Worm (Caenorhabditis elegans) whole organism, L1 larva: ENCODE data around the gene paqr-3.

Source experiments
- ama-1 ChIP-seq: fragments of 150-350 bp; optimal IDR thresholded peaks from 2 replicates; lab custom pipeline; 2014
- blmp-1 ChIP-seq: fragments of 150-350 bp; optimal IDR thresholded peaks from 2 replicates; lab custom pipeline; 2014; ENCODE audit warnings: missing biosample characterization, missing genetic modification characterization
- ceh-88 ChIP-seq: fragments of 200-800 bp; sonication (Bioruptor generic); IDR thresholded peaks from 2 replicates; pipeline ENCODE4 v1.3.6; 2022; ENCODE audit warnings: missing genetic modification characterization, missing compliant biosample characterization
- efl-1 ChIP-seq, 4 experiments: fragments of 150-350 bp; optimal IDR thresholded peaks in 3 of 4; peaks in 1 of 4; 1 replicate in 1 of 4; 2 replicates in 3 of 4; lab custom pipeline; 2014; ENCODE audit warnings: missing biosample characterization in 2 of 4, missing genetic modification characterization in 2 of 4, missing genetic modification reagents in 2 of 4
- efl-3 ChIP-seq: fragments of 200-800 bp; sonication (Bioruptor generic); optimal IDR thresholded peaks from 2 replicates; lab custom pipeline; 2018; ENCODE audit warnings: mild to moderate bottlenecking, missing genetic modification characterization, missing compliant biosample characterization
- elt-3 ChIP-seq, 6 experiments: fragments of 150-350 bp in 1 of 6; sonication (generic microtip); optimal IDR thresholded peaks; 2 replicates each; lab custom pipeline; 2017 to 2018; ENCODE audit warnings: missing biosample characterization in 6 of 6, missing genetic modification characterization in 6 of 6, inconsistent platforms in 1 of 6
- ets-5 ChIP-seq: fragments of 200-800 bp; sonication (Bioruptor generic); IDR thresholded peaks from 2 replicates; pipeline ENCODE4 v1.3.6; 2022; ENCODE audit warnings: missing genetic modification characterization, missing compliant biosample characterization
- fos-1 ChIP-seq: fragments of 150-350 bp; optimal IDR thresholded peaks from 2 replicates; lab custom pipeline; 2014; ENCODE audit warnings: missing biosample characterization, missing genetic modification characterization
- hlh-4 ChIP-seq: sonication (generic microtip); optimal IDR thresholded peaks from 2 replicates; lab custom pipeline; 2016; ENCODE audit warnings: mild to moderate bottlenecking, missing genetic modification characterization, missing compliant biosample characterization
- hpl-2 ChIP-seq: fragments of 150-350 bp; optimal IDR thresholded peaks from 2 replicates; lab custom pipeline; 2014; ENCODE audit warnings: missing biosample characterization, missing genetic modification reagents, missing genetic modification characterization
- lin-15B ChIP-seq: fragments of 150-350 bp; sonication (generic microtip); optimal IDR thresholded peaks from 3 replicates; lab custom pipeline; 2014; ENCODE audit warnings: missing biosample characterization, missing genetic modification characterization
- mab-9 ChIP-seq: fragments of 200-800 bp; sonication (Bioruptor generic); IDR thresholded peaks from 2 replicates; pipeline ENCODE4 v1.3.6; 2022; ENCODE audit warnings: missing genetic modification reagents, missing genetic modification characterization, missing compliant biosample characterization
- mdl-1 ChIP-seq, 2 experiments: fragments of 150-350 bp; optimal IDR thresholded peaks; 2 replicates each; lab custom pipeline; 2014 to 2017; ENCODE audit warnings: missing biosample characterization in 2 of 2, missing genetic modification characterization in 2 of 2, inconsistent platforms in 1 of 2
- mep-1 ChIP-seq: fragments of 150-350 bp; optimal IDR thresholded peaks from 2 replicates; lab custom pipeline; 2014; ENCODE audit warnings: missing biosample characterization, missing genetic modification characterization
- nhr-11 ChIP-seq: fragments of 150-350 bp; optimal IDR thresholded peaks from 2 replicates; lab custom pipeline; 2014; ENCODE audit warnings: missing biosample characterization, missing genetic modification characterization
- nhr-19 ChIP-seq: fragments of 200-800 bp; sonication (Bioruptor generic); conservative IDR thresholded peaks from 2 replicates; pipeline ENCODE4 v1.3.6; 2022; ENCODE audit warnings: missing genetic modification characterization, missing compliant biosample characterization
- nhr-28 ChIP-seq: fragments of 150-350 bp; optimal IDR thresholded peaks from 2 replicates; lab custom pipeline; 2014; ENCODE audit warnings: missing biosample characterization, missing genetic modification characterization
- nhr-85 ChIP-seq: sonication (generic microtip); peaks from one replicate; lab custom pipeline; 2016; ENCODE audit warnings: missing genetic modification characterization, inconsistent platforms, missing compliant biosample characterization
- nhr-90 ChIP-seq: sonication (generic microtip); optimal IDR thresholded peaks from 2 replicates; lab custom pipeline; 2016; ENCODE audit warnings: mild to moderate bottlenecking, missing genetic modification characterization, missing compliant biosample characterization; ENCODE audit not compliant: poor library complexity
- pag-3 ChIP-seq: sonication (generic microtip); optimal IDR thresholded peaks from 2 replicates; lab custom pipeline; 2017; ENCODE audit warnings: missing genetic modification characterization, mild to moderate bottlenecking, missing compliant biosample characterization, antibody characterized with exemption, borderline replicate concordance; ENCODE audit not compliant: insufficient read depth
- snu-23 ChIP-seq: sonication (generic microtip); optimal IDR thresholded peaks from 2 replicates; lab custom pipeline; 2016; ENCODE audit warnings: missing genetic modification characterization, missing compliant biosample characterization
- sptf-1 ChIP-seq: fragments of 150-350 bp; optimal IDR thresholded peaks from 2 replicates; lab custom pipeline; 2014; ENCODE audit warnings: missing biosample characterization, missing genetic modification characterization
- unc-62 ChIP-seq: fragments of 150-350 bp; optimal IDR thresholded peaks from 2 replicates; lab custom pipeline; 2014; ENCODE audit warnings: missing biosample characterization, missing genetic modification reagents, missing genetic modification characterization
- unc-86 ChIP-seq: sonication (generic microtip); optimal IDR thresholded peaks from 2 replicates; lab custom pipeline; 2016; ENCODE audit warnings: missing genetic modification characterization, missing compliant biosample characterization
- vab-15 ChIP-seq: sonication (generic microtip); optimal IDR thresholded peaks from 2 replicates; lab custom pipeline; 2017; ENCODE audit warnings: missing genotype, mild to moderate bottlenecking, missing genetic modification characterization, missing compliant biosample characterization
- xbp-1 ChIP-seq: sonication (generic microtip); optimal IDR thresholded peaks from 2 replicates; lab custom pipeline; 2016; ENCODE audit warnings: missing genetic modification characterization, missing compliant biosample characterization
- zag-1 ChIP-seq: fragments of 150-350 bp; optimal IDR thresholded peaks from 2 replicates; lab custom pipeline; 2014; ENCODE audit warnings: missing biosample characterization, missing genetic modification characterization
- ztf-11 ChIP-seq, 2 experiments: sonication (generic microtip); optimal IDR thresholded peaks; 2 replicates each; lab custom pipeline; 2016 to 2017; ENCODE audit warnings: missing genetic modification characterization in 2 of 2, missing biosample characterization in 1 of 2, missing compliant biosample characterization in 1 of 2
- ztf-4 ChIP-seq: fragments of 150-350 bp; optimal IDR thresholded peaks from 2 replicates; lab custom pipeline; 2014; ENCODE audit warnings: missing biosample characterization, missing genetic modification characterization

Gene paqr-3

ce11 chrIV:14391268-14391667 lies 7.8 kb upstream of the paqr-3 start:
- no peak for TF ChIP-seq ets-5 (GFP tag; lab: Robert Waterston, UW)
- TF ChIP-seq nhr-90 (tag; lab: Kevin White, UChicago) = no peak
- no peak for TF ChIP-seq mab-9 (GFP tag; lab: Robert Waterston, UW)
- no peak for TF ChIP-seq nhr-11
- no peak for TF ChIP-seq ztf-11 (tag; optimal IDR thresholded peaks at IDR 0.05; lab: Kevin White, UChicago)
- TF ChIP-seq sptf-1 (tag; lab: Kevin White, UChicago) = no peak
- TF ChIP-seq zag-1 = no peak
- no peak for TF ChIP-seq nhr-19 (GFP tag; lab: Robert Waterston, UW)
- TF ChIP-seq, all 84 proteins: peak for 0

DNA sequence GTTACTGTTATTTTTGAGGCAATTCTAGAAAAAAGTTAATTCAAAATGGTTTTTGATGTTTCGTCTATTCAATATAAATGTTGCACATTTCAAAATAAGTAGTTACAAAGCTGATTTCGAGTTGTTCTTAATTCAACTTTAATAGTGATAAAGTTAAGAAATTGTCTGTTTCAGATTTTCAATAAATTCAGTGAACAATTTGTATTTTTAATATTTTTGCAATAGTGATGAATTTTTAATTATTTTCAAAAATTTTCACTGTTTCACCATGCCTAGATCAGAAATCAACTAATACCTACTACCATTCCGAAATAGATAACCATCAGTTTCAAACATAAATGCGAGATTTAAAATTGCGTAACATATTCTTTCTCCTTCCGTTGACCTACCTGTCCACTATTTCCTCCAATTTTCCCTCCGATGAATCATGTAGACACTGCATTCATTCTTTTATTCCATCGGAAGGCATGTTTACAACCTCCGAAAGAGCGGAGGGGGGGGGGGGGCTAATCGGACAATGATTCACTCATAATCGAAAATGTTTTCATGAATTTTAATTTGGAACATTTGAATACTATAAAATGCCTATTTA lies 6.6 kb upstream of the paqr-3 start:
- TF ChIP-seq efl-3 (no peak), blmp-1 (tag; lab: Kevin White, UChicago) (peak; percentile 77), ceh-88 (no peak), nhr-85 (tag; lab: Kevin White, UChicago) (peak; percentile 62), ets-5 (GFP tag; lab: Robert Waterston, UW) (no peak)

- TF ChIP-seq elt-3 (tag; optimal IDR thresholded peaks at IDR 0.05; lab: Kevin White, UChicago) = peak in 4 of 6 experiments; percentile 30 to 80 (median 50)
- peak; percentile 23 for TF ChIP-seq mep-1 (tag; lab: Kevin White, UChicago)
- TF ChIP-seq vab-15 (tag; lab: Kevin White, UChicago) = no peak
- TF ChIP-seq hpl-2 (GFP tag; lab: Kevin White, UChicago) = no peak
- TF ChIP-seq snu-23 (GFP tag; lab: Kevin White, UChicago) = peak; percentile 47
- no peak for TF ChIP-seq hlh-4 (tag; lab: Kevin White, UChicago)
- TF ChIP-seq ztf-4 = no peak
- TF ChIP-seq unc-86 (tag; lab: Kevin White, UChicago) = no peak
- TF ChIP-seq unc-62 (GFP tag; lab: Kevin White, UChicago) = no peak
- no peak for TF ChIP-seq lin-15B (tag; lab: Kevin White, UChicago)
- peak; percentile 95 for TF ChIP-seq blmp-1 (tag; lab: Kevin White, UChicago)
- no peak for TF ChIP-seq ama-1 (lab: Kevin White, UChicago)
- TF ChIP-seq nhr-85 (tag; lab: Kevin White, UChicago) = peak; percentile 71
- TF ChIP-seq nhr-28 (tag; lab: Kevin White, UChicago) = no peak
- TF ChIP-seq pag-3 (tag; lab: Kevin White, UChicago) = no peak
- TF ChIP-seq, all 84 proteins: peak for 5
These were observed 5.6 kb upstream of the paqr-3 start for ce11 chrIV:14389070-14389469.

DNA sequence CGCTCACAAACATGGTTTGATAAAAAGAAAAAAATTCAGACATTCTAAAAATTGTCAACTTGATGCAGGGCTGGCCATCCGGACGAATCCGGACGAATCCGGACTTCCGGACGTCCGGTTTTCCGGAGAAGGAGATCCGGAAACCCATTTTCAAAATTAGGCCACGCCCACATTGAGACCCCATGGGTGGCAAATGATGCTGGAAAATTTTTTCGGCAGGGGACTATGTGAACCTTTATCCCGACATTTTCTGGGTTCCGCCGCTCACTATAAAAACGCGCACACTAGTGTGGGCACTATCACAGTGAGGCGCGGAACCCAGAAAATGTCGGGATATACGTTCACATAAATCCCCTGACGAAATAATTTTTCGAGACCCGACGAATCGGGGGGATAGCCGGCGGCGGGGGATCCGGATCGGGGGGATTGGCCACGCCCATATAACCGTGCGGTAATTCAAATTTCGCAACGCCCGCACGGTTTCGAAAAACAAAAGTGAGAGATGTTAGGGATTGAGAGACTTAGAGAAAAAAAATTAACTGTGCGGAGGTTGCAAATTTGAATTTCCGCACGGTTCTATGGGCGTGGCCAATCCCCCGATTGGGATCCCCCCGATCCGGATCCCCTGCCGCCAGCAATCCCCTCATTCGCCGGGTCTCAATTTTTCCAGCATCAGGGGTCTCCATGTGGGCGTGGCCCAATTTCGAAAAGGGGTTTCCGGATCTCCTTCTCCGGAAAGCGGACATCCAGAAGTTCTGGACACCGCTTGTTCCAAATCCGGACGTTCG lies 4.5 kb upstream of the paqr-3 start:
- TF ChIP-seq xbp-1 (tag; lab: Kevin White, UChicago) = no peak
- no peak for TF ChIP-seq mdl-1 (tag; optimal IDR thresholded peaks at IDR 0.05; lab: Kevin White, UChicago)
- no peak for TF ChIP-seq ztf-11 (tag; optimal IDR thresholded peaks at IDR 0.05; lab: Kevin White, UChicago)
- no peak for TF ChIP-seq unc-62 (GFP tag; lab: Kevin White, UChicago)
- TF ChIP-seq fos-1 (tag; lab: Kevin White, UChicago) = no peak
- TF ChIP-seq nhr-90 (tag; lab: Kevin White, UChicago) = no peak
- no peak for TF ChIP-seq efl-1 (optimal IDR thresholded peaks at IDR 0.05; lab: Kevin White, UChicago)
- TF ChIP-seq efl-1 (GFP tag; optimal IDR thresholded peaks at IDR 0.05 in 1 of 2; lab: Kevin White, UChicago) = peak in 1 of 2 experiments; percentile 80
- TF ChIP-seq zag-1 = no peak
- TF ChIP-seq, all 84 proteins: peak for 1

- TF ChIP-seq nhr-85 (tag; lab: Kevin White, UChicago) (peak; percentile 46), blmp-1 (tag; lab: Kevin White, UChicago) (peak; percentile 99), hpl-2 (GFP tag; lab: Kevin White, UChicago) (no peak), snu-23 (GFP tag; lab: Kevin White, UChicago) (no peak)
- TF ChIP-seq, all 84 proteins: peak for 2
These were observed 1.7 kb upstream of the paqr-3 start for ce11 chrIV:14385140-14385539.
